Fruit fly (Drosophila melanogaster) whole organism, embryonic: ENCODE results near the gene dikar.

Source experiments
- ATbp ChIP-seq: fragments of 200-800 bp; sonication (Bioruptor generic); optimal IDR thresholded peaks from 2 replicates; lab custom pipeline; 2017; ENCODE audit warnings: missing biosample characterization, mild to moderate bottlenecking, missing genetic modification characterization, missing genetic modification reagents
- Aef1 ChIP-seq: fragments of 200-800 bp; sonication (Bioruptor generic); IDR thresholded peaks from 3 replicates; pipeline ENCODE4 v1.3.6; 2022; ENCODE audit warnings: missing biosample characterization, missing genetic modification characterization
- Asciz ChIP-seq: fragments of 200-800 bp; sonication (Bioruptor generic); optimal IDR thresholded peaks from 2 replicates; lab custom pipeline; 2017; ENCODE audit warnings: missing biosample characterization, mild to moderate bottlenecking, missing genetic modification characterization, missing genetic modification reagents
- Atf-2 ChIP-seq: fragments of 200-800 bp; sonication (Bioruptor generic); optimal IDR thresholded peaks from 2 replicates; lab custom pipeline; 2016; ENCODE audit warnings: missing biosample characterization, missing genetic modification characterization
- Awh ChIP-seq: fragments of 200-800 bp; sonication (Bioruptor generic); IDR thresholded peaks from 2 replicates; pipeline ENCODE4, ENCODE4 v1.3.6; 2022; ENCODE audit warnings: missing biosample characterization, missing genetic modification characterization
- B-H1 ChIP-seq: fragments of 200-800 bp; sonication (Bioruptor generic); IDR thresholded peaks from 3 replicates; pipeline ENCODE4 v1.3.6; 2022; ENCODE audit warnings: missing biosample characterization, missing genetic modification characterization
- CG10431 ChIP-seq: fragments of 200-800 bp; sonication (Bioruptor generic); optimal IDR thresholded peaks from 3 replicates; lab custom pipeline; 2018; ENCODE audit warnings: missing biosample characterization, mild to moderate bottlenecking, missing genetic modification characterization
- CG10543 ChIP-seq: fragments of 200-800 bp; sonication (Bioruptor generic); optimal IDR thresholded peaks from 3 replicates; lab custom pipeline; 2017; ENCODE audit warnings: missing biosample characterization, mild to moderate bottlenecking, missing genetic modification characterization, moderate library complexity
- CG10565 ChIP-seq: fragments of 200-800 bp; sonication (Bioruptor generic); optimal IDR thresholded peaks from 3 replicates; lab custom pipeline; 2016; ENCODE audit warnings: missing biosample characterization, mild to moderate bottlenecking, missing genetic modification characterization
- CG11696 ChIP-seq: fragments of 200-800 bp; sonication (Bioruptor generic); IDR thresholded peaks from 2 replicates; pipeline ENCODE4 v1.3.6; 2022; ENCODE audit warnings: missing biosample characterization, missing genetic modification characterization
- CG12236 ChIP-seq: fragments of 200-800 bp; sonication (Bioruptor generic); optimal IDR thresholded peaks from 2 replicates; lab custom pipeline; 2016; ENCODE audit warnings: missing biosample characterization, missing genetic modification characterization
- CG12769 ChIP-seq: fragments of 200-800 bp; sonication (Bioruptor generic); optimal IDR thresholded peaks from 2 replicates; lab custom pipeline; 2019; ENCODE audit warnings: missing biosample characterization, mild to moderate bottlenecking, missing genetic modification characterization, moderate library complexity
- CG12942 ChIP-seq: fragments of 200-800 bp; sonication (Bioruptor generic); optimal IDR thresholded peaks from 3 replicates; lab custom pipeline; 2016; ENCODE audit warnings: missing biosample characterization, missing genetic modification characterization
- CG14050 ChIP-seq: fragments of 200-800 bp; sonication (Bioruptor generic); IDR thresholded peaks from 3 replicates; pipeline ENCODE4 v1.3.6; 2022; ENCODE audit warnings: missing biosample characterization, missing genetic modification characterization
- CG31388 ChIP-seq: fragments of 200-800 bp; sonication (Bioruptor generic); optimal IDR thresholded peaks from 2 replicates; lab custom pipeline; 2016; ENCODE audit warnings: missing biosample characterization, missing genetic modification characterization
- CG3163 ChIP-seq: fragments of 200-800 bp; sonication (Bioruptor generic); optimal IDR thresholded peaks from 3 replicates; lab custom pipeline; 2016; ENCODE audit warnings: missing biosample characterization, missing genetic modification characterization
- CG3281 ChIP-seq: fragments of 200-800 bp; sonication (Bioruptor generic); optimal IDR thresholded peaks from 3 replicates; lab custom pipeline; 2017; ENCODE audit warnings: missing biosample characterization, mild to moderate bottlenecking, missing genetic modification characterization
- CG34376 ChIP-seq: fragments of 200-800 bp; sonication (Bioruptor generic); optimal IDR thresholded peaks from 2 replicates; lab custom pipeline; 2018; ENCODE audit warnings: missing biosample characterization, mild to moderate bottlenecking, missing genetic modification characterization
- CG3838 ChIP-seq: fragments of 200-800 bp; sonication (Bioruptor generic); optimal IDR thresholded peaks from 3 replicates; lab custom pipeline; 2016; ENCODE audit warnings: missing biosample characterization, missing genetic modification characterization
- CG42726 ChIP-seq: fragments of 200-800 bp; sonication (Bioruptor generic); IDR thresholded peaks from 2 replicates; pipeline ENCODE4 v1.3.6; 2022; ENCODE audit warnings: missing biosample characterization, missing genetic modification characterization; ENCODE audit not compliant: partially characterized antibody
- CG5953 ChIP-seq: fragments of 200-800 bp; sonication (Bioruptor generic); IDR thresholded peaks from 2 replicates; pipeline ENCODE4 v1.3.6; 2022; ENCODE audit warnings: missing biosample characterization, missing genetic modification characterization
- CG6175 ChIP-seq: fragments of 200-800 bp; sonication (Bioruptor generic); IDR thresholded peaks from 3 replicates; pipeline ENCODE4 v1.3.6; 2022; ENCODE audit warnings: missing biosample characterization, missing genetic modification characterization
- CG6683 ChIP-seq: fragments of 200-800 bp; sonication (Bioruptor generic); optimal IDR thresholded peaks from 2 replicates; lab custom pipeline; 2017; ENCODE audit warnings: missing biosample characterization, mild to moderate bottlenecking, missing genetic modification characterization, missing genetic modification reagents
- CG7357 ChIP-seq: fragments of 200-800 bp; sonication (Bioruptor generic); IDR thresholded peaks from 3 replicates; pipeline ENCODE4 v1.3.6; 2022; ENCODE audit warnings: missing biosample characterization, missing genetic modification characterization
- CG7556 ChIP-seq: fragments of 200-800 bp; sonication (Bioruptor generic); optimal IDR thresholded peaks from 2 replicates; lab custom pipeline; 2017; ENCODE audit warnings: missing biosample characterization, mild to moderate bottlenecking, missing genetic modification characterization
- Dek ChIP-seq: fragments of 200-800 bp; sonication (Bioruptor generic); optimal IDR thresholded peaks from 3 replicates; lab custom pipeline; 2019; ENCODE audit warnings: missing biosample characterization, mild to moderate bottlenecking, missing genetic modification characterization, moderate library complexity
- Dip3 ChIP-seq: fragments of 200-800 bp; sonication (Bioruptor generic); optimal IDR thresholded peaks from 3 replicates; lab custom pipeline; 2016; ENCODE audit warnings: missing biosample characterization, missing genetic modification characterization
- Doc3 ChIP-seq: fragments of 200-800 bp; sonication (Bioruptor generic); IDR thresholded peaks from 3 replicates; pipeline ENCODE4 v1.3.6; 2022; ENCODE audit warnings: missing biosample characterization, missing genetic modification characterization; ENCODE audit not compliant: partially characterized antibody
- E2f2 ChIP-seq: fragments of 200-800 bp; sonication (Bioruptor generic); IDR thresholded peaks from 2 replicates; pipeline ENCODE4 v1.3.6; 2022; ENCODE audit warnings: missing biosample characterization, missing genetic modification characterization
- Elba2 ChIP-seq: fragments of 200-800 bp; sonication (Bioruptor generic); optimal IDR thresholded peaks from 3 replicates; lab custom pipeline; 2016; ENCODE audit warnings: missing biosample characterization, missing genetic modification characterization
- Fer3 ChIP-seq: fragments of 200-800 bp; sonication (Bioruptor generic); optimal IDR thresholded peaks from 2 replicates; lab custom pipeline; 2018; ENCODE audit warnings: missing biosample characterization, mild to moderate bottlenecking, missing genetic modification characterization, moderate library complexity
- HLH3B ChIP-seq: fragments of 200-800 bp; sonication (Bioruptor generic); IDR thresholded peaks from 2 replicates; pipeline ENCODE4 v1.3.6; 2022; ENCODE audit warnings: missing biosample characterization, missing genetic modification characterization
- HmgZ ChIP-seq: fragments of 200-800 bp; sonication (Bioruptor generic); optimal IDR thresholded peaks from 2 replicates; lab custom pipeline; 2018; ENCODE audit warnings: missing biosample characterization, mild to moderate bottlenecking, missing genetic modification characterization
- Hmr ChIP-seq: fragments of 200-800 bp; sonication (Bioruptor generic); optimal IDR thresholded peaks from 3 replicates; lab custom pipeline; 2017; ENCODE audit warnings: mild to moderate bottlenecking, missing biosample characterization, missing genetic modification reagents, missing genetic modification characterization
- Jarid2 ChIP-seq: fragments of 200-800 bp; sonication (Bioruptor generic); optimal IDR thresholded peaks from 3 replicates; lab custom pipeline; 2017; ENCODE audit warnings: mild to moderate bottlenecking, missing biosample characterization, missing genetic modification reagents, missing genetic modification characterization
- MTF-1 ChIP-seq: fragments of 200-800 bp; sonication (Bioruptor generic); optimal IDR thresholded peaks from 2 replicates; lab custom pipeline; 2018; ENCODE audit warnings: missing biosample characterization, mild to moderate bottlenecking, missing genetic modification characterization, borderline replicate concordance
- Nf-YC ChIP-seq: fragments of 200-800 bp; optimal IDR thresholded peaks from 3 replicates; lab custom pipeline; 2019; ENCODE audit warnings: missing biosample characterization, mild to moderate bottlenecking, missing genetic modification characterization, moderate library complexity
- cad ChIP-seq: fragments of >200 bp; optimal IDR thresholded peaks from 2 replicates; lab custom pipeline; 2017; ENCODE audit warnings: missing biosample characterization, missing genetic modification characterization
- cas ChIP-seq: fragments of 200-800 bp; sonication (Bioruptor generic); IDR thresholded peaks from 2 replicates; pipeline ENCODE4 v1.3.6; 2022; ENCODE audit warnings: missing biosample characterization, missing genetic modification characterization
- chif ChIP-seq, 2 experiments: fragments of 200-800 bp; sonication (Bioruptor generic); optimal IDR thresholded peaks; 3 replicates each; lab custom pipeline; 2016; ENCODE audit warnings: missing biosample characterization in 2 of 2, missing genetic modification characterization in 2 of 2
- dm ChIP-seq: fragments of 200-800 bp; sonication (Bioruptor generic); optimal IDR thresholded peaks from 3 replicates; lab custom pipeline; 2016; ENCODE audit warnings: missing biosample characterization, missing genetic modification characterization
- dpn ChIP-seq, 2 experiments: fragments of 200-800 bp; sonication (Bioruptor generic); optimal IDR thresholded peaks; 3 replicates each; lab custom pipeline; 2016; ENCODE audit warnings: missing biosample characterization in 2 of 2, missing genetic modification characterization in 2 of 2
- gt ChIP-seq: fragments of 200-800 bp; sonication (Bioruptor generic); IDR thresholded peaks from 2 replicates; pipeline ENCODE4 v1.3.6; 2022; ENCODE audit warnings: missing biosample characterization, missing genetic modification characterization
- nom ChIP-seq: fragments of 200-800 bp; sonication (Bioruptor generic); optimal IDR thresholded peaks from 2 replicates; lab custom pipeline; 2017; ENCODE audit warnings: missing biosample characterization, missing genetic modification characterization, mild to moderate bottlenecking, moderate library complexity, missing genetic modification reagents
- scrt ChIP-seq: fragments of 200-800 bp; sonication (Bioruptor generic); optimal IDR thresholded peaks from 2 replicates; lab custom pipeline; 2018; ENCODE audit warnings: missing biosample characterization, mild to moderate bottlenecking, missing genetic modification characterization, moderate library complexity
- slou ChIP-seq: fragments of 200-800 bp; sonication (Bioruptor generic); optimal IDR thresholded peaks from 3 replicates; lab custom pipeline; 2016; ENCODE audit warnings: missing biosample characterization, missing genetic modification characterization
- sna ChIP-seq: fragments of 200-800 bp; sonication (Bioruptor generic); IDR thresholded peaks from 2 replicates; pipeline ENCODE4 v1.3.6; 2022; ENCODE audit warnings: missing biosample characterization, missing genetic modification characterization; ENCODE audit not compliant: partially characterized antibody
- ssp ChIP-seq: fragments of 200-800 bp; sonication (Bioruptor generic); IDR thresholded peaks from 2 replicates; pipeline ENCODE4 v1.3.6; 2022; ENCODE audit warnings: missing biosample characterization, missing genetic modification characterization
- ttk ChIP-seq: fragments of 200-800 bp; sonication (Bioruptor generic); IDR thresholded peaks from 2 replicates; pipeline ENCODE4 v2.1.2; 2022; ENCODE audit warnings: missing biosample characterization, missing genetic modification characterization
- zfh2 ChIP-seq: fragments of 200-800 bp; sonication (Bioruptor generic); optimal IDR thresholded peaks from 2 replicates; lab custom pipeline; 2016; ENCODE audit warnings: missing biosample characterization, missing genetic modification characterization

dikar gene

dm6 chr3L:6706723-6707591, 36.0 kb downstream of the dikar start (continued):
- TF ChIP-seq B-H1 (GFP tag; lab: Robert Waterston, UW) (no peak), Jarid2 (GFP tag; lab: Kevin White, UChicago) (no peak), cad (GFP tag; lab: Kevin White, UChicago) (no peak), CG12769 (tag; lab: Kevin White, UChicago) (peak; percentile 71), cas (GFP tag; lab: Robert Waterston, UW) (no peak), nom (GFP tag; lab: Kevin White, UChicago) (no peak), scrt (GFP tag; lab: Kevin White, UChicago) (no peak), Nf-YC (tag; lab: Kevin White, UChicago) (no peak), slou (no peak), CG12236 (no peak), Hmr (GFP tag; lab: Kevin White, UChicago) (no peak), E2f2 (no peak), dpn (GFP tag; optimal IDR thresholded peaks at IDR 0.05; lab: Kevin White, UChicago) (no peak), CG7556 (GFP tag; lab: Kevin White, UChicago) (no peak), Dip3 (GFP tag; lab: Kevin White, UChicago) (no peak), CG34376 (GFP tag; lab: Kevin White, UChicago) (no peak), CG10565 (GFP tag; lab: Kevin White, UChicago) (no peak), Awh (GFP tag; lab: Robert Waterston, UW) (no peak), CG31388 (GFP tag; lab: Kevin White, UChicago) (no peak), Elba2 (GFP tag; lab: Kevin White, UChicago) (no peak), Asciz (GFP tag; lab: Kevin White, UChicago) (peak; percentile 16), CG6175 (GFP tag; lab: Robert Waterston, UW) (no peak), Fer3 (peak; percentile 30), CG3281 (GFP tag; lab: Kevin White, UChicago) (no peak), Doc3 (GFP tag; lab: Robert Waterston, UW) (no peak), Atf-2 (GFP tag; lab: Kevin White, UChicago) (no peak), ttk (GFP tag; lab: Robert Waterston, UW) (no peak), gt (GFP tag; lab: Robert Waterston, UW) (no peak), zfh2 (GFP tag; lab: Kevin White, UChicago) (no peak), ATbp (GFP tag; lab: Kevin White, UChicago) (no peak), MTF-1 (GFP tag; lab: Kevin White, UChicago) (no peak), Aef1 (GFP tag; lab: Robert Waterston, UW) (no peak), dm (GFP tag; lab: Kevin White, UChicago) (no peak), sna (GFP tag; lab: Robert Waterston, UW) (no peak), CG7357 (no peak), CG5953 (no peak), HmgZ (tag; lab: Kevin White, UChicago) (no peak), CG3163 (GFP tag; lab: Kevin White, UChicago) (no peak), CG3838 (GFP tag; lab: Kevin White, UChicago) (no peak), CG6683 (no peak), CG12942 (no peak), ssp (GFP tag; lab: Robert Waterston, UW) (no peak), CG10543 (GFP tag; lab: Kevin White, UChicago) (peak; percentile 74), CG11696 (GFP tag; lab: Robert Waterston, UW) (no peak), chif (GFP tag; optimal IDR thresholded peaks at IDR 0.05; lab: Kevin White, UChicago) (no peak), CG14050 (no peak), CG42726 (GFP tag; lab: Robert Waterston, UW) (no peak), HLH3B (GFP tag; lab: Robert Waterston, UW) (no peak), Dek (tag; lab: Kevin White, UChicago) (no peak), CG10431 (no peak)
